Worm (Caenorhabditis elegans) whole organism, mixed stage, embryonic: ENCODE results near the gene srv-2.

Experiments
- ceh-43 ChIP-seq: fragments of 200-800 bp; sonication (Bioruptor generic); optimal IDR thresholded peaks from 2 replicates; lab custom pipeline; 2018; ENCODE audit warnings: mild to moderate bottlenecking, missing genetic modification characterization, moderate library complexity, missing compliant biosample characterization
- ztf-11 ChIP-seq: fragments of 150-350 bp; optimal IDR thresholded peaks from 2 replicates; lab custom pipeline; 2014; ENCODE audit warnings: missing biosample characterization, missing genetic modification characterization

DNA sequence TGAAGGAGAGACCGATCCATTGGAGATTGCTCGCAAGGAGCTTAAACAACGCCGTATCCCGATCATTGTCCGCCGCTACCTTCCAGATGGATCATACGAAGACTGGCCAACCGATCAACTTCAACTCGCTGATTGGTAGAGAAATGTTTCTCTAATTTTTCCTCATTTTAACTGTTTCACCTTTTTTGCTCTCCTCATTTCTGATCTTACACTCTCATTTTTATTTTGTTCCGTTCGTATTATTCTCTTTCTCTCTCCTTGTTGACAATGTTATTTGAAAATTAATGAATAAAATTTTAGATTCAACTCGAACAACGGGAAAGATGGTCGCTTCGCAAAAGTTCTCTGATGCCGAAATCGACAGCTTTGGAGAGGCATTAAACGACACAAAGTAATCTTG is 22.4 kb downstream of the srv-2 start, which contains the start of gene dohh-1:
- TF ChIP-seq ztf-11 (no peak), ceh-43 (GFP tag; lab: Kevin White, UChicago) (no peak)
